Worm (Caenorhabditis elegans): Measurements from ENCODE around the gene fbxa-5.

Gene fbxa-5

DNA sequence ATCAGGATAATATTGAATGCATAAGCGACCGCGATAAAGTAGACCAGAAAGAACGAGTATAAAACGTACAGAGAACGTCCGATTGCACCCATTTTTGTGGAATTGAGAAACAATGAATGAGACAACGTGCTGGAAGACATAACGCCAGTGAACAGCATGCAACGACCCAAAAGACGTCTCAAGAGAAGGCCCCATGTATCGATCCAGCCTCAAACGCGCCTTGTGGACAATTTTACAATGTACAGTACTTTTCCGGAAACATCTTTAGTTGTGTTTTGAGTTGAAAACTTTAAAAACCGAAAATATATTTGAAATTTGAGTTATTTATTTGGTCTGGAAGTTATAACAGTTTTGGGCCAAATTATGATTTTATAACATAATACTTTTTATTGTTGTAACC is 10.6 kb upstream of the fbxa-5 start, which contains the start of gene Y82E9BL.3:
Gene Y82E9BL.3 (minus strand): TSS at position 101 of the 400 bp plus-strand sequence.
- TF ChIP-seq tra-1 (GFP tag; IDR thresholded peaks at IDR 0.05) (no peak), sdz-12 (GFP tag; optimal IDR thresholded peaks at IDR 0.05) (no peak), zip-2 (tag; optimal IDR thresholded peaks at IDR 0.05) (no peak), ceh-44 (GFP tag; IDR thresholded peaks at IDR 0.05) (no peak), cey-2 (tag; optimal IDR thresholded peaks at IDR 0.05; ENCODE audit: borderline replicate concordance, insufficient read depth) (no peak), mdt-29 (GFP tag; IDR thresholded peaks at IDR 0.05) (no peak), hlh-30 (tag; optimal IDR thresholded peaks at IDR 0.05; ENCODE audit: insufficient read depth) (no peak), ces-1 (GFP tag; optimal IDR thresholded peaks at IDR 0.05) (no peak), nhr-11 (tag; optimal IDR thresholded peaks at IDR 0.05) (no peak)

DNA sequence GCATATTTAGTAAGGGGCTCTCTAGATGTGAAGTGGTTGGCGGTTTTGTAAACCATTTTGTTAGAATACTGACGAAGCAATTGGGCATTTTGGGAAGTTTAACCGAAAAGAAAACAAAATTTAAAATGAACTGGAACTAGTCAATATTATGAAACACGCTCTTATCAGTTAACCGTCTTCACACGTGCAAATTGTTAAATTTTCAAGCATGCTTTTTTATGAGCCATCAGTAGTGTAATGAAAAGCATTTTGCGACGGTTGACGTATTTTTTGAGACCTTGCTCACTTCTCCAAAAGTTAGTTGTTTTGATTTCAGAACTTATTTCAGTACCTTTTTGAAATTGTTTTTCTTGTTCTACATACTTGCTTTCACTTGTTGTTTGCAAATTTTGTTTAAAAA is 9.2 kb upstream of the fbxa-5 start, which contains the start of gene fbxa-25:
Gene fbxa-25 (minus strand): TSS at position 138 of the 400 bp plus-strand sequence.
- no peak for TF ChIP-seq F37D6.2 (tag; optimal IDR thresholded peaks at IDR 0.05)
- TF ChIP-seq rbr-2 (tag; optimal IDR thresholded peaks at IDR 0.05) = no peak
- TF ChIP-seq pqm-1 (tag; optimal IDR thresholded peaks at IDR 0.05) = peak; percentile 64
- TF ChIP-seq unc-39 (tag; optimal IDR thresholded peaks at IDR 0.05) = no peak
- TF ChIP-seq sdz-12 (GFP tag; optimal IDR thresholded peaks at IDR 0.05) = no peak
- TF ChIP-seq nhr-28 (tag; optimal IDR thresholded peaks at IDR 0.05) = peak; percentile 34
- TF ChIP-seq php-3 (GFP tag; IDR thresholded peaks at IDR 0.05) = 0 out of 2 replicates have a peak, but pooled peaks have one; percentile 48
- TF ChIP-seq zfp-3 (GFP tag; conservative IDR thresholded peaks at IDR 0.05) = no peak
- TF ChIP-seq daf-16 (GFP tag; optimal IDR thresholded peaks at IDR 0.05) = no peak
- peak; percentile 29 for TF ChIP-seq daf-16 (tag; optimal IDR thresholded peaks at IDR 0.05)
- TF ChIP-seq ama-1 (optimal IDR thresholded peaks at IDR 0.05) = no peak
- no peak for TF ChIP-seq mes-2 (tag; optimal IDR thresholded peaks at IDR 0.05; ENCODE audit: poor library complexity, severe bottlenecking)
- no peak for TF ChIP-seq dmd-6 (GFP tag; IDR thresholded peaks at IDR 0.05)
- no peak for TF ChIP-seq aha-1 (tag)
- TF ChIP-seq nhr-237 (tag; optimal IDR thresholded peaks at IDR 0.05) = no peak
- TF ChIP-seq lin-39 (tag; optimal IDR thresholded peaks at IDR 0.05) = no peak
- no peak for TF ChIP-seq nhr-48 (tag; optimal IDR thresholded peaks at IDR 0.05)
- no peak for TF ChIP-seq ztf-7 (tag; optimal IDR thresholded peaks at IDR 0.05)
- no peak for TF ChIP-seq nhr-6 (tag; optimal IDR thresholded peaks at IDR 0.05)
- TF ChIP-seq mxl-3 (GFP tag; optimal IDR thresholded peaks at IDR 0.05) = peak; percentile 30
- TF ChIP-seq lin-38 (GFP tag; IDR thresholded peaks at IDR 0.05) = no peak
- TF ChIP-seq lsy-2 (tag; optimal IDR thresholded peaks at IDR 0.05) = no peak
- TF ChIP-seq mdl-1 (tag; optimal IDR thresholded peaks at IDR 0.05) = peak in 1 of 2 experiments; percentile 31
- peak in 1 of 2 experiments; percentile 20 for TF ChIP-seq hif-1 (tag; optimal IDR thresholded peaks at IDR 0.05)
- TF ChIP-seq hlh-11 (tag; optimal IDR thresholded peaks at IDR 0.05) = no peak

DNA sequence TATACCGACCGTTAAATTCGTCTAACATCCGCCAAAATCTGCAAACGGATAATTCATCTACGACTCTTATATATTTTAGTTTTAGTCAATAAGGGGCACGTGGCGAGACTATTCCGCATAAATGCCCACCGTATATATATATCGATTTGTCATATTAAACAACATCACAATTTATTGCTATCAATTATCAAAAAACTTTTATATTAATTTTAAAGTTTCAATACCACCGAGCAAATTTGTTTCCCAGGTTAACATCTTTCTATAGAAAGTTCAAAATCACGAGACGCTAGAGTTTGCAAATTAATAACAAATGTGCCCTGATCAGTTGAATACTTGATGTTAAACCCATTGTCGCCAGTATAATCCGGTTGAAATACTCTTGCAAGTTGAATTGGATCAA is 7.4 kb upstream of the fbxa-5 start, which contains the start of gene Y82E9BL.5:
Gene Y82E9BL.5 (minus strand): TSS at position 101 of the 400 bp plus-strand sequence.
- TF ChIP-seq F44E2.7 (GFP tag; IDR thresholded peaks at IDR 0.05) = no peak
- no peak for TF ChIP-seq aly-2 (tag; optimal IDR thresholded peaks at IDR 0.05)
- no peak for TF ChIP-seq jun-1 (tag; optimal IDR thresholded peaks at IDR 0.05)
- TF ChIP-seq mdt-29 (GFP tag; IDR thresholded peaks at IDR 0.05) = no peak
- no peak for TF ChIP-seq cey-2 (tag; optimal IDR thresholded peaks at IDR 0.05; ENCODE audit: borderline replicate concordance, insufficient read depth)
- TF ChIP-seq ctbp-1 (GFP tag; IDR thresholded peaks at IDR 0.05) = no peak
- no peak for TF ChIP-seq nhr-111 (GFP tag; optimal IDR thresholded peaks at IDR 0.05)

All from whole organism, L4 larva.